Fruit fly (Drosophila melanogaster): ENCODE data around the gene Iml1.

Gene Iml1

dm6 chr3L:1579169-1579853, 45.5 kb upstream of the Iml1 start (continued):
- TF ChIP-seq chn (GFP tag; optimal IDR thresholded peaks at IDR 0.05) (peak; percentile 50), CG4328 (GFP tag; optimal IDR thresholded peaks at IDR 0.05) (peak; percentile 71), CG6254 (GFP tag; optimal IDR thresholded peaks at IDR 0.05) (peak; percentile 73), CG42726 (GFP tag; IDR thresholded peaks at IDR 0.05; ENCODE audit: partially characterized antibody) (no peak), Stat92E (GFP tag; optimal IDR thresholded peaks at IDR 0.05) (no peak), HmgZ (tag; optimal IDR thresholded peaks at IDR 0.05) (peak; percentile 62), PHDP (tag; optimal IDR thresholded peaks at IDR 0.05) (peak; percentile 64), inv (GFP tag; IDR thresholded peaks at IDR 0.05; ENCODE audit: partially characterized antibody) (no peak), CG10565 (GFP tag; optimal IDR thresholded peaks at IDR 0.05) (no peak), Asciz (GFP tag; optimal IDR thresholded peaks at IDR 0.05) (peak; percentile 92), ERR (GFP tag; optimal IDR thresholded peaks at IDR 0.05) (no peak), ttk (GFP tag; IDR thresholded peaks at IDR 0.05) (0 out of 2 replicates have a peak, but pooled peaks have one; percentile 17), CG14860 (GFP tag; IDR thresholded peaks at IDR 0.05; ENCODE audit: partially characterized antibody) (no peak), chm (GFP tag; IDR thresholded peaks at IDR 0.05) (peak; percentile 73), CG9727 (GFP tag; optimal IDR thresholded peaks at IDR 0.05) (peak; percentile 85), crc (GFP tag; optimal IDR thresholded peaks at IDR 0.05) (peak; percentile 64), zfh1 (GFP tag; IDR thresholded peaks at IDR 0.05) (peak; percentile 28), CG13775 (GFP tag; optimal IDR thresholded peaks at IDR 0.05) (peak; percentile 49), Rfx (GFP tag; IDR thresholded peaks at IDR 0.05) (peak; percentile 51; the same call in 1 of the 2 replicates), rib (GFP tag; IDR thresholded peaks at IDR 0.05) (no peak), CG17568 (GFP tag; optimal IDR thresholded peaks at IDR 0.05) (peak; percentile 73), eyg (GFP tag; optimal IDR thresholded peaks at IDR 0.05) (peak; percentile 64), CG2120 (GFP tag; optimal IDR thresholded peaks at IDR 0.05) (peak; percentile 54), CG9797 (GFP tag; optimal IDR thresholded peaks at IDR 0.05) (peak; percentile 39), wor (GFP tag; IDR thresholded peaks at IDR 0.05) (peak; percentile 44), CG5180 (GFP tag; optimal IDR thresholded peaks at IDR 0.05) (peak; percentile 74), Ada2b (GFP tag; IDR thresholded peaks at IDR 0.05) (0 out of 2 replicates have a peak, but pooled peaks have one; percentile 4), nom (GFP tag; optimal IDR thresholded peaks at IDR 0.05) (no peak), dan (GFP tag; IDR thresholded peaks at IDR 0.05) (no peak), zen2 (GFP tag; IDR thresholded peaks at IDR 0.05; ENCODE audit: partially characterized antibody) (no peak), CG4854 (GFP tag; optimal IDR thresholded peaks at IDR 0.05) (peak; percentile 59), B-H2 (GFP tag; optimal IDR thresholded peaks at IDR 0.05) (no peak), pros (GFP tag; optimal IDR thresholded peaks at IDR 0.05) (peak; percentile 48), Adf1 (GFP tag; IDR thresholded peaks at IDR 0.05) (no peak; the same call in 1 of the 2 replicates), gro (GFP tag; optimal IDR thresholded peaks at IDR 0.05) (no peak), TFAM (GFP tag; optimal IDR thresholded peaks at IDR 0.05) (peak; percentile 58), CG14667 (GFP tag; IDR thresholded peaks at IDR 0.05) (0 out of 2 replicates have a peak, but pooled peaks have one; percentile 12), BtbVII (GFP tag; optimal IDR thresholded peaks at IDR 0.05) (peak; percentile 53), CG12071 (GFP tag; optimal IDR thresholded peaks at IDR 0.05) (peak; percentile 82), CG8290 (GFP tag; optimal IDR thresholded peaks at IDR 0.05) (peak; percentile 88), CG8290 (tag; optimal IDR thresholded peaks at IDR 0.05) (peak; percentile 60 to 91), Ravus (GFP tag; IDR thresholded peaks at IDR 0.05) (no peak), Ptx1 (GFP tag; IDR thresholded peaks at IDR 0.05) (peak; percentile 72), gem (tag; optimal IDR thresholded peaks at IDR 0.05) (peak; percentile 79), CG4360 (GFP tag; IDR thresholded peaks at IDR 0.05) (peak; percentile 64), Neu2 (GFP tag; optimal IDR thresholded peaks at IDR 0.05; ENCODE audit: borderline replicate concordance) (no peak), CG16779 (GFP tag; IDR thresholded peaks at IDR 0.05) (no peak), CG14965 (GFP tag; optimal IDR thresholded peaks at IDR 0.05; ENCODE audit: borderline replicate concordance) (peak; percentile 60), Oli (tag; optimal IDR thresholded peaks at IDR 0.05) (peak; percentile 64)

Data from whole organism, embryonic.